Worm (Caenorhabditis elegans): ENCODE results near the gene F12E12.6.

DNA sequence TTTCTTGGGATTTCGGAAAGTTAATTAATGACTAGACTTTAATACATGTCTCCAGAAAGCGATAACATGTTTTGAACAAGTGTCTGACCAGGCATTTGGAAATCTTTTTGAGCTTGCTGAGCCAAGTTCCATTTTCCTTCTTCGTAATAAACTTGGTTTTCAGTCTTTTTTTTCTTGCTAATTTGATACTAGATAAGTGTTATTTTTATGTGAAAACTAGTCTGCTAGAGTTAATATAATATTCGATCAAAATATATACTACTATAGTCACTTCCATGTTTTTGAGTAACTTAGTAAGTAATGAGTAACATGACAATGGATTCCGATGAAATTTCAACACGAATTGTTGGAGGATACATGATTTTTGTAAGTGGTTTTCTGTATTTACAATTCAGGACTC is 27.5 kb downstream of the F12E12.6 start, which contains the start of gene srx-110:
- TF ChIP-seq egl-27 (tag; optimal IDR thresholded peaks at IDR 0.05) (no peak), unc-130 (tag; optimal IDR thresholded peaks at IDR 0.05) (no peak), ztf-11 (tag; optimal IDR thresholded peaks at IDR 0.05) (no peak)

Measured in whole organism, L1 larva.